Worm (Caenorhabditis elegans): ENCODE results near the gene F49C12.6.
A peak's percentile ranks its signal among the peaks of the same experiment; 100 is the strongest.

ce11 chrIV:9321039-9321851, 12.4 kb upstream of the F49C12.6 start, which contains the start of the genes F49C12.12 and vha-17:
- TF ChIP-seq him-1 (tag; optimal IDR thresholded peaks at IDR 0.05) (no peak), W03F9.2 (tag; optimal IDR thresholded peaks at IDR 0.05) (peak; percentile 28)
